Fruit fly (Drosophila melanogaster) whole organism, prepupa: ENCODE measurements around the gene aurA.

Experiments used
- CG11762 ChIP-seq: fragments of 200-800 bp; sonication (Bioruptor generic); optimal IDR thresholded peaks from 3 replicates; lab custom pipeline; 2016; ENCODE audit warnings: missing biosample characterization, missing genetic modification characterization; ENCODE audit not compliant: insufficient read depth
- CG15336 ChIP-seq: fragments of 200-800 bp; sonication (Bioruptor generic); IDR thresholded peaks from 2 replicates; pipeline ENCODE4 v1.3.6; 2022; ENCODE audit warnings: missing biosample characterization, missing genetic modification characterization
- CG3032 ChIP-seq: fragments of 200-800 bp; optimal IDR thresholded peaks from 2 replicates; lab custom pipeline; 2019; ENCODE audit warnings: missing biosample characterization, mild to moderate bottlenecking, missing genetic modification characterization, moderate library complexity
- CG34406 ChIP-seq: fragments of 200-800 bp; sonication (Bioruptor generic); optimal IDR thresholded peaks from 3 replicates; lab custom pipeline; 2016; ENCODE audit warnings: missing biosample characterization, missing genetic modification characterization
- CG3919 ChIP-seq: fragments of 200-800 bp; sonication (Bioruptor generic); optimal IDR thresholded peaks from 3 replicates; lab custom pipeline; 2016; ENCODE audit warnings: missing biosample characterization, missing genetic modification characterization
- CG6792 ChIP-seq: fragments of 200-800 bp; sonication (Bioruptor generic); optimal IDR thresholded peaks from 3 replicates; lab custom pipeline; 2016; ENCODE audit warnings: missing biosample characterization, missing genetic modification characterization
- Eip93F ChIP-seq: fragments of 200-800 bp; sonication (Bioruptor generic); optimal IDR thresholded peaks from 2 replicates; lab custom pipeline; 2016; ENCODE audit warnings: missing biosample characterization, mild to moderate bottlenecking, missing genetic modification characterization
- Sox102F ChIP-seq: fragments of 200-800 bp; sonication (Bioruptor generic); optimal IDR thresholded peaks from 2 replicates; lab custom pipeline; 2016; ENCODE audit warnings: missing biosample characterization, mild to moderate bottlenecking, missing genetic modification characterization
- acj6 ChIP-seq: fragments of 200-800 bp; sonication (Bioruptor generic); optimal IDR thresholded peaks from 3 replicates; lab custom pipeline; 2016; ENCODE audit warnings: missing biosample characterization, missing genetic modification characterization
- dsx ChIP-seq: fragments of 200-800 bp; optimal IDR thresholded peaks from 3 replicates; lab custom pipeline; 2019; ENCODE audit warnings: missing biosample characterization, mild to moderate bottlenecking, missing genetic modification characterization, moderate library complexity; ENCODE audit not compliant: poor library complexity, severe bottlenecking
- lz ChIP-seq: fragments of 200-800 bp; sonication (Bioruptor generic); optimal IDR thresholded peaks from 3 replicates; lab custom pipeline; 2016; ENCODE audit warnings: missing biosample characterization, missing genetic modification characterization
- salr ChIP-seq, 2 experiments: fragments of 200-800 bp; sonication (Bioruptor generic); optimal IDR thresholded peaks; 3 replicates each; lab custom pipeline; 2016 to 2018; ENCODE audit warnings: missing biosample characterization in 2 of 2, missing genetic modification characterization in 2 of 2, mild to moderate bottlenecking in 1 of 2
- spab ChIP-seq: fragments of 200-800 bp; sonication (Bioruptor generic); optimal IDR thresholded peaks from 2 replicates; lab custom pipeline; 2017; ENCODE audit warnings: missing biosample characterization, mild to moderate bottlenecking, missing genetic modification characterization, missing genetic modification reagents
- ss ChIP-seq, 2 experiments: fragments of 200-800 bp; sonication (Bioruptor generic); optimal IDR thresholded peaks; 2 replicates in 1 of 2; 3 replicates in 1 of 2; lab custom pipeline; 2017 to 2018; ENCODE audit warnings: mild to moderate bottlenecking in 2 of 2, missing biosample characterization in 2 of 2, missing genetic modification characterization in 2 of 2, moderate library complexity in 1 of 2

DNA sequence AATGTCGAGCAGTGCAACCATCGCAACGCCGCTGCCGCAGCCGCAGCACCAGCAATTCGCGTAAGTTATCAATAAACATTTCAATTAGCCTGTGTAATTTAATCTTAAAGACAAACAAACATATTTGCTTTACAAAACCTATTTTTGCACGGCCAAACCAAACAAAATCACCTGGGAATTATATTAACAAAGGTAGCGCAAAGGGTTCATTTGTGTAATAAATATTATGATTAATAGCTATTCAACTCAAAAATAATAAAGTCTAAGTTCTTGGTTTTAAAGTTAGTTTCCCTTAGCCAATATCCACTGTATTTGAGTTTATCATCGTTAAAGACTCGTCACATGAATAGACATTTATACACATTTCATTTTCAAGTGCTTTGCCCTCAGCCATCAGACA lies 6.3 kb downstream of the aurA start:
- TF ChIP-seq Eip93F (GFP tag; lab: Kevin White, UChicago) (no peak), Sox102F (GFP tag; lab: Kevin White, UChicago) (no peak), CG34406 (no peak), dsx (GFP tag; lab: Kevin White, UChicago) (no peak), CG3919 (GFP tag; lab: Kevin White, UChicago) (peak; percentile 8), acj6 (GFP tag; lab: Kevin White, UChicago) (peak; percentile 44), lz (no peak), salr (GFP tag; optimal IDR thresholded peaks at IDR 0.05; lab: Kevin White, UChicago) (no peak), CG6792 (GFP tag; lab: Kevin White, UChicago) (no peak), ss (GFP tag; optimal IDR thresholded peaks at IDR 0.05; lab: Kevin White, UChicago) (no peak), CG15336 (peak; percentile 77), spab (GFP tag; lab: Kevin White, UChicago) (no peak), CG3032 (tag; lab: Kevin White, UChicago) (no peak), CG11762 (GFP tag; lab: Kevin White, UChicago) (no peak)
